Fruit fly (Drosophila melanogaster) S2 (cell line): ENCODE measurements around the gene CG6470.

ENCODE experiments used
- CG8478 ChIP-seq: fragments of >200 bp; optimal IDR thresholded peaks from 2 replicates; lab custom pipeline; 2018
- CTCF ChIP-seq, 2 experiments: fragments of >200 bp; optimal IDR thresholded peaks; 2 replicates each; lab custom pipeline; 2018

DNA sequence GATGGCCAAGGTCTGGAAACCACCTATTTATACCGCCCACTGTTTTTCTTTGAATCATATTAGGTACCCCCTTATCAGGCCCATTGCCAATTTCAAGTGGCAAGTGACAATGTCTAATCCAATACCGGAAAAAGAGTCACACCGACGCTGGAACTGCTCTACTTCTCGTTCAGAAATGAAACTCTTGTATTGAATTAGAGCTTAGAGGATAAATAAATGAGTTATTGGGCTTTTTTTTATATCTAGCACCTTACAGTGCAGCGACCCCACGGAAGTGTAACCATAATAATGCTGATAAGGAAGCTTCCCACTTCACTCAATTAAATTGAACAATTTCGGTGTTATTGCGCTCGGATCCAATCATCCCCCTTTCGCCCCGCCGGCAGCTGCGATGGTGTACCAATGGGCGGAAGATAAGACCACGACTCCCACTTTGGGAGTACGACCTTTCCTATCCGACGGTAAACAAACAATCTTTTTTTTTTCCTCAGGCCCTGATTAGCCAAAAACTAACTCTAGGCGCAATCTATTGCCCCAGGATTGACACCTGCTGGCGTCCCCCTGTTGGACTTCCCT lies 20.4 kb downstream of the CG6470 start, which contains the start of gene CG15043:
- TF ChIP-seq CTCF (optimal IDR thresholded peaks at IDR 0.05; lab: Kevin White, UChicago): no peak
- TF ChIP-seq CG8478 (lab: Kevin White, UChicago): no peak
